Worm (Caenorhabditis elegans) whole organism, midembryonic: ENCODE results near the gene K03B4.2.

Experiments used
- cog-1 ChIP-seq: sonication (generic microtip); optimal IDR thresholded peaks from 2 replicates; lab custom pipeline; 2016; ENCODE audit warnings: missing genetic modification characterization, missing compliant biosample characterization
- ref-1 ChIP-seq: fragments of 200-800 bp; sonication (Bioruptor generic); conservative IDR thresholded peaks from 2 replicates; pipeline ENCODE4 v1.3.6; 2022; ENCODE audit warnings: missing genetic modification reagents, missing genetic modification characterization, missing compliant biosample characterization
- tab-1 ChIP-seq: fragments of 200-800 bp; sonication (Bioruptor generic); IDR thresholded peaks from 2 replicates; pipeline ENCODE4 v1.3.6; 2022; ENCODE audit warnings: missing genetic modification characterization, missing compliant biosample characterization
- ztf-23 ChIP-seq: fragments of 200-800 bp; sonication (Bioruptor generic); IDR thresholded peaks from 2 replicates; pipeline ENCODE4 v1.3.6; 2022; ENCODE audit warnings: missing genetic modification reagents, missing genetic modification characterization, missing compliant biosample characterization

ce11 chrV:4653093-4653492 lies 34.7 kb upstream of the K03B4.2 start:
- TF ChIP-seq ref-1 (GFP tag; lab: Robert Waterston, UW) = no peak
- no peak for TF ChIP-seq ztf-23
- TF ChIP-seq tab-1 (GFP tag; lab: Robert Waterston, UW) = no peak
- TF ChIP-seq cog-1 (tag; lab: Kevin White, UChicago) = no peak
